Fruit fly (Drosophila melanogaster) whole organism, adult: ENCODE results near the gene CG14937.

Source experiments
- CG11617 ChIP-seq: fragments of 200-800 bp; sonication (Bioruptor generic); optimal IDR thresholded peaks from 2 replicates; lab custom pipeline; 2017; ENCODE audit warnings: mild to moderate bottlenecking, missing biosample characterization, missing genetic modification reagents, missing genetic modification characterization
- CG12768 ChIP-seq: fragments of 200-800 bp; sonication (Bioruptor generic); optimal IDR thresholded peaks from 2 replicates; lab custom pipeline; 2017; ENCODE audit warnings: missing biosample characterization, missing genetic modification characterization, mild to moderate bottlenecking, moderate library complexity, missing genetic modification reagents
- CG14711 ChIP-seq: fragments of 200-800 bp; sonication (Bioruptor generic); optimal IDR thresholded peaks from 2 replicates; lab custom pipeline; 2018; ENCODE audit warnings: missing biosample characterization, mild to moderate bottlenecking, missing genetic modification characterization, moderate library complexity
- CG1620 ChIP-seq: fragments of 200-800 bp; sonication (Bioruptor generic); optimal IDR thresholded peaks from 2 replicates; lab custom pipeline; 2016; ENCODE audit warnings: missing biosample characterization, missing genetic modification characterization
- CG5204 ChIP-seq: fragments of 200-800 bp; sonication (Bioruptor generic); optimal IDR thresholded peaks from 2 replicates; lab custom pipeline; 2016; ENCODE audit warnings: missing biosample characterization, missing genetic modification characterization
- CG7045 ChIP-seq: fragments of 200-800 bp; sonication (Bioruptor generic); optimal IDR thresholded peaks from 2 replicates; lab custom pipeline; 2017; ENCODE audit warnings: missing biosample characterization, mild to moderate bottlenecking, missing genetic modification characterization
- CG7101 ChIP-seq: fragments of 200-800 bp; sonication (Bioruptor generic); optimal IDR thresholded peaks from 2 replicates; lab custom pipeline; 2018; ENCODE audit warnings: missing biosample characterization, mild to moderate bottlenecking, missing genetic modification characterization, moderate library complexity
- Clk ChIP-seq: fragments of 200-800 bp; sonication (Bioruptor generic); optimal IDR thresholded peaks from 2 replicates; lab custom pipeline; 2017; ENCODE audit warnings: missing biosample characterization, missing genetic modification characterization
- Crg-1 ChIP-seq: fragments of 200-800 bp; sonication (Bioruptor generic); optimal IDR thresholded peaks from 2 replicates; lab custom pipeline; 2016; ENCODE audit warnings: missing biosample characterization, missing genetic modification characterization
- Hr96 ChIP-seq: fragments of 200-800 bp; sonication (Bioruptor generic); optimal IDR thresholded peaks from 2 replicates; lab custom pipeline; 2016; ENCODE audit warnings: missing biosample characterization, missing genetic modification characterization
- Mnt ChIP-seq: fragments of 200-800 bp; sonication (Bioruptor generic); optimal IDR thresholded peaks from 2 replicates; lab custom pipeline; 2016; ENCODE audit warnings: missing biosample characterization, mild to moderate bottlenecking, missing genetic modification characterization
- bab1 ChIP-seq: fragments of 200-800 bp; sonication (Bioruptor generic); optimal IDR thresholded peaks from 3 replicates; lab custom pipeline; 2019; ENCODE audit warnings: missing biosample characterization, mild to moderate bottlenecking, missing genetic modification characterization, moderate library complexity
- cic ChIP-seq: fragments of 200-800 bp; sonication (Bioruptor generic); optimal IDR thresholded peaks from 2 replicates; lab custom pipeline; 2017; ENCODE audit warnings: missing biosample characterization, mild to moderate bottlenecking, missing genetic modification characterization, moderate library complexity
- cnc ChIP-seq, 2 experiments: fragments of >200 bp; optimal IDR thresholded peaks; 2 replicates each; lab custom pipeline; 2017
- kay ChIP-seq: fragments of 200-800 bp; sonication (Bioruptor generic); peaks from one replicate; lab custom pipeline; 2016; ENCODE audit warnings: missing biosample characterization, missing genetic modification characterization, borderline replicate concordance
- ovo ChIP-seq: fragments of 200-800 bp; sonication (Bioruptor generic); optimal IDR thresholded peaks from 2 replicates; lab custom pipeline; 2016; ENCODE audit warnings: missing biosample characterization, missing genetic modification characterization
- pad ChIP-seq: fragments of 200-800 bp; sonication (Bioruptor generic); optimal IDR thresholded peaks from 3 replicates; lab custom pipeline; 2017; ENCODE audit warnings: missing biosample characterization, missing genetic modification characterization, mild to moderate bottlenecking, moderate library complexity, missing genetic modification reagents
- tj ChIP-seq: fragments of 200-800 bp; sonication (Bioruptor generic); optimal IDR thresholded peaks from 3 replicates; lab custom pipeline; 2017; ENCODE audit warnings: missing biosample characterization, mild to moderate bottlenecking, missing genetic modification characterization, moderate library complexity
- toe ChIP-seq: fragments of 200-800 bp; sonication (Bioruptor generic); optimal IDR thresholded peaks from 2 replicates; lab custom pipeline; 2016; ENCODE audit warnings: missing biosample characterization, missing genetic modification characterization

CG14937 gene

dm6 chr2L:11788034-11788433 is 5.9 kb downstream of the CG14937 start, which contains the start of gene CG14931:
TSS of gene CG14931 (plus strand) at chr2L:11788334.
- no peak for TF ChIP-seq toe (GFP tag; lab: Kevin White, UChicago)
- TF ChIP-seq CG7101 (tag; lab: Kevin White, UChicago), result no peak
- TF ChIP-seq CG11617 (GFP tag; lab: Kevin White, UChicago), result no peak
- TF ChIP-seq cnc (optimal IDR thresholded peaks at IDR 0.05; lab: Kevin White, UChicago), result no peak
- TF ChIP-seq tj (GFP tag; lab: Kevin White, UChicago), result no peak
- TF ChIP-seq pad, result no peak
- TF ChIP-seq kay (GFP tag; lab: Kevin White, UChicago), result no peak
- no peak for TF ChIP-seq Clk (GFP tag; lab: Kevin White, UChicago)
- TF ChIP-seq Crg-1, result no peak
- TF ChIP-seq CG12768 (GFP tag; lab: Kevin White, UChicago), result no peak
- TF ChIP-seq CG14711, result no peak
- no peak for TF ChIP-seq ovo (GFP tag; lab: Kevin White, UChicago)
- no peak for TF ChIP-seq bab1 (GFP tag; lab: Kevin White, UChicago)
- TF ChIP-seq Hr96, result no peak

dm6 chr2L:11754402-11754801 is 39.5 kb downstream of the CG14937 start, which contains the start of gene Sfp33A1:
TSS of gene Sfp33A1 (minus strand) at chr2L:11754502.
- TF ChIP-seq CG14711 (no peak), CG5204 (GFP tag; lab: Kevin White, UChicago) (no peak), kay (GFP tag; lab: Kevin White, UChicago) (peak; percentile 8), toe (GFP tag; lab: Kevin White, UChicago) (no peak)

- TF ChIP-seq CG14711, result no peak
- no peak for TF ChIP-seq CG7101 (tag; lab: Kevin White, UChicago)
- TF ChIP-seq Crg-1, result no peak
- no peak for TF ChIP-seq cic (GFP tag; lab: Kevin White, UChicago)
- TF ChIP-seq CG7045 (GFP tag; lab: Kevin White, UChicago), result no peak
- TF ChIP-seq bab1 (GFP tag; lab: Kevin White, UChicago), result no peak
- TF ChIP-seq CG5204 (GFP tag; lab: Kevin White, UChicago), result no peak
- TF ChIP-seq kay (GFP tag; lab: Kevin White, UChicago), result no peak
- no peak for TF ChIP-seq Mnt (GFP tag; lab: Kevin White, UChicago)
- TF ChIP-seq ovo (GFP tag; lab: Kevin White, UChicago), result no peak
- no peak for TF ChIP-seq toe (GFP tag; lab: Kevin White, UChicago)
- no peak for TF ChIP-seq Hr96
- TF ChIP-seq cnc (optimal IDR thresholded peaks at IDR 0.05; lab: Kevin White, UChicago), result no peak
- no peak for TF ChIP-seq tj (GFP tag; lab: Kevin White, UChicago)
- TF ChIP-seq pad, result no peak
- TF ChIP-seq CG11617 (GFP tag; lab: Kevin White, UChicago), result no peak
- no peak for TF ChIP-seq CG1620 (GFP tag; lab: Kevin White, UChicago)
- no peak for TF ChIP-seq CG12768 (GFP tag; lab: Kevin White, UChicago)
These were observed 40.0 kb downstream of the CG14937 start, which contains the start of gene CG42471 for dm6 chr2L:11753922-11754321. TSS of gene CG42471 (minus strand) at chr2L:11754022.

dm6 chr2L:11753455-11753854 is 40.4 kb downstream of the CG14937 start, which contains the start of gene CG42470:
TSS of gene CG42470 (minus strand) at chr2L:11753555.
- no peak for TF ChIP-seq pad
- TF ChIP-seq CG14711, result no peak
- TF ChIP-seq kay (GFP tag; lab: Kevin White, UChicago), result no peak
- TF ChIP-seq cnc (optimal IDR thresholded peaks at IDR 0.05; lab: Kevin White, UChicago), result no peak
- TF ChIP-seq ovo (GFP tag; lab: Kevin White, UChicago), result no peak
- no peak for TF ChIP-seq CG7101 (tag; lab: Kevin White, UChicago)
- TF ChIP-seq tj (GFP tag; lab: Kevin White, UChicago), result no peak
- no peak for TF ChIP-seq Mnt (GFP tag; lab: Kevin White, UChicago)
- no peak for TF ChIP-seq Crg-1
- no peak for TF ChIP-seq CG12768 (GFP tag; lab: Kevin White, UChicago)
- TF ChIP-seq CG1620 (GFP tag; lab: Kevin White, UChicago), result no peak
